Worm (Caenorhabditis elegans) whole organism, mixed stage, embryonic: Measurements from ENCODE around the gene C56G3.2.

Experiments used
- M03D4.4 ChIP-seq: sonication (generic microtip); optimal IDR thresholded peaks from 2 replicates; lab custom pipeline; 2017; ENCODE audit warnings: mild to moderate bottlenecking, missing genetic modification characterization, missing compliant biosample characterization
- bed-3 ChIP-seq: fragments of 200-800 bp; sonication (Bioruptor generic); optimal IDR thresholded peaks from 3 replicates; lab custom pipeline; 2018; ENCODE audit warnings: mild to moderate bottlenecking, missing genetic modification characterization, moderate library complexity, missing compliant biosample characterization
- blmp-1 ChIP-seq: fragments of 150-350 bp; optimal IDR thresholded peaks from 2 replicates; lab custom pipeline; 2014; ENCODE audit warnings: missing biosample characterization, missing genetic modification characterization
- ceh-39 ChIP-seq: fragments of 150-350 bp; optimal IDR thresholded peaks from 2 replicates; lab custom pipeline; 2014; ENCODE audit warnings: missing biosample characterization, missing genetic modification characterization
- ceh-43 ChIP-seq: fragments of 200-800 bp; sonication (Bioruptor generic); optimal IDR thresholded peaks from 2 replicates; lab custom pipeline; 2018; ENCODE audit warnings: mild to moderate bottlenecking, missing genetic modification characterization, moderate library complexity, missing compliant biosample characterization
- ceh-83 ChIP-seq: fragments of 200-800 bp; sonication (Bioruptor generic); optimal IDR thresholded peaks from 2 replicates; lab custom pipeline; 2018; ENCODE audit warnings: mild to moderate bottlenecking, missing genetic modification characterization, missing compliant biosample characterization
- ces-1 ChIP-seq: fragments of 150-350 bp; optimal IDR thresholded peaks from 2 replicates; lab custom pipeline; 2014; ENCODE audit warnings: missing biosample characterization, missing genetic modification reagents, missing genetic modification characterization
- cnd-1 ChIP-seq: fragments of 200-800 bp; sonication (Bioruptor generic); optimal IDR thresholded peaks from 2 replicates; lab custom pipeline; 2018; ENCODE audit warnings: mild to moderate bottlenecking, missing genetic modification characterization, missing compliant biosample characterization
- drap-1 ChIP-seq: fragments of 200-800 bp; sonication (Bioruptor generic); optimal IDR thresholded peaks from 3 replicates; lab custom pipeline; 2018; ENCODE audit warnings: mild to moderate bottlenecking, missing genetic modification characterization, missing compliant biosample characterization
- elt-1 ChIP-seq: sonication (generic microtip); optimal IDR thresholded peaks from 2 replicates; lab custom pipeline; 2017; ENCODE audit warnings: missing genetic modification characterization, mild to moderate bottlenecking, missing compliant biosample characterization, antibody characterized with exemption, moderate library complexity, borderline replicate concordance; ENCODE audit not compliant: insufficient read depth
- elt-3 ChIP-seq: fragments of 150-350 bp; optimal IDR thresholded peaks from 2 replicates; lab custom pipeline; 2014; ENCODE audit warnings: missing biosample characterization, missing genetic modification characterization
- flh-1 ChIP-seq: fragments of 200-800 bp; sonication (Bioruptor generic); optimal IDR thresholded peaks from 2 replicates; lab custom pipeline; 2018; ENCODE audit warnings: mild to moderate bottlenecking, missing genetic modification characterization, moderate library complexity, missing compliant biosample characterization
- ham-2 ChIP-seq: fragments of 200-800 bp; sonication (Bioruptor generic); optimal IDR thresholded peaks from 2 replicates; lab custom pipeline; 2018; ENCODE audit warnings: mild to moderate bottlenecking, missing genetic modification characterization, missing compliant biosample characterization
- hlh-1 ChIP-seq: fragments of 150-350 bp; optimal IDR thresholded peaks from 2 replicates; lab custom pipeline; 2014; ENCODE audit warnings: missing biosample characterization, missing genetic modification reagents, missing genetic modification characterization
- lin-13 ChIP-seq: fragments of 150-350 bp; optimal IDR thresholded peaks from 2 replicates; lab custom pipeline; 2014; ENCODE audit warnings: missing biosample characterization, missing genetic modification characterization
- lin-32 ChIP-seq: fragments of 200-800 bp; sonication (Bioruptor generic); optimal IDR thresholded peaks from 2 replicates; lab custom pipeline; 2018; ENCODE audit warnings: mild to moderate bottlenecking, missing genetic modification characterization, missing compliant biosample characterization
- lsy-2 ChIP-seq: fragments of 150-350 bp; optimal IDR thresholded peaks from 2 replicates; lab custom pipeline; 2014; ENCODE audit warnings: missing biosample characterization, missing genetic modification characterization
- mab-5 ChIP-seq: fragments of 150-350 bp; optimal IDR thresholded peaks from 2 replicates; lab custom pipeline; 2014; ENCODE audit warnings: missing biosample characterization, missing genetic modification characterization
- mep-1 ChIP-seq: fragments of 150-350 bp; optimal IDR thresholded peaks from 2 replicates; lab custom pipeline; 2017; ENCODE audit warnings: missing biosample characterization, missing genetic modification reagents, missing genetic modification characterization, inconsistent platforms
- mls-2 ChIP-seq: sonication (generic microtip); optimal IDR thresholded peaks from 2 replicates; lab custom pipeline; 2016; ENCODE audit warnings: mild to moderate bottlenecking, missing genetic modification characterization, moderate library complexity, missing compliant biosample characterization
- nhr-2 ChIP-seq: fragments of 150-350 bp; optimal IDR thresholded peaks from 2 replicates; lab custom pipeline; 2014; ENCODE audit warnings: missing biosample characterization, missing genetic modification characterization
- nhr-237 ChIP-seq: fragments of 150-350 bp; optimal IDR thresholded peaks from 2 replicates; lab custom pipeline; 2014; ENCODE audit warnings: missing biosample characterization, missing genetic modification characterization
- nhr-28 ChIP-seq: fragments of 150-350 bp; optimal IDR thresholded peaks from 2 replicates; lab custom pipeline; 2014; ENCODE audit warnings: missing biosample characterization, missing genetic modification characterization
- nhr-76 ChIP-seq: sonication (generic microtip); optimal IDR thresholded peaks from 2 replicates; lab custom pipeline; 2017; ENCODE audit warnings: missing biosample characterization, missing genetic modification characterization
- sem-2 ChIP-seq: fragments of 200-800 bp; sonication (Bioruptor generic); optimal IDR thresholded peaks from 2 replicates; lab custom pipeline; 2018; ENCODE audit warnings: mild to moderate bottlenecking, missing genetic modification characterization, missing compliant biosample characterization
- snpc-4 ChIP-seq: fragments of 150-350 bp; optimal IDR thresholded peaks from 2 replicates; lab custom pipeline; 2014; ENCODE audit warnings: missing biosample characterization, missing genetic modification characterization
- sptf-1 ChIP-seq: sonication (generic microtip); optimal IDR thresholded peaks from 2 replicates; lab custom pipeline; 2017; ENCODE audit warnings: mild to moderate bottlenecking, missing genetic modification characterization, moderate library complexity, missing compliant biosample characterization
- tbx-8 ChIP-seq: fragments of 200-800 bp; sonication (Bioruptor generic); optimal IDR thresholded peaks from 2 replicates; lab custom pipeline; 2018; ENCODE audit warnings: mild to moderate bottlenecking, missing genetic modification characterization, moderate library complexity, missing compliant biosample characterization
- unc-39 ChIP-seq: fragments of 150-350 bp; optimal IDR thresholded peaks from 2 replicates; lab custom pipeline; 2014; ENCODE audit warnings: missing biosample characterization, missing genetic modification characterization
- unc-62 ChIP-seq: fragments of 150-350 bp; optimal IDR thresholded peaks from 2 replicates; lab custom pipeline; 2014; ENCODE audit warnings: missing biosample characterization, missing genetic modification reagents, missing genetic modification characterization
- zip-8 ChIP-seq: fragments of 150-350 bp; optimal IDR thresholded peaks from 2 replicates; lab custom pipeline; 2014; ENCODE audit warnings: missing biosample characterization, missing genetic modification characterization
- ztf-11 ChIP-seq: fragments of 150-350 bp; optimal IDR thresholded peaks from 2 replicates; lab custom pipeline; 2014; ENCODE audit warnings: missing biosample characterization, missing genetic modification characterization

The C56G3.2 gene

DNA sequence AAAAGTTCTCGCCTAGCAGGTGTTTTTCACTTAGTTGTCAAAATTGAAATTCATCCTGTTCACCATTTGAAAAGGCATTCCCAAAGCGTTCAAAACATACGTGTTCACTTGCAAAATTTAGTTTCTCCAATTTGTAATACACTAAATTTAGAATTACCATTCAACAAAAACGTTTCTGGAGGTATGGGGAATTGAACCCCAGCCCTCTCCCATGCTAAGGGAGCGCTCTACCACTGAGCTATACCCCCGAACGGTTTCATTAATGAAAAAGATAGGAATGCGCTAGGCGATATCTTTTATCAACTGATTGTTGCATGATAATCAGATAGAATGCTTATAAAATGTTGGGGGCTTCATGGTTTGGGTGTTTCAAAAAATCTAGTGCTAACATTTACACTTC lies 13.2 kb downstream of the C56G3.2 start:
- TF ChIP-seq bed-3 (no peak), lsy-2 (no peak), lin-13 (tag; lab: Kevin White, UChicago) (no peak), cnd-1 (tag; lab: Kevin White, UChicago) (no peak), ceh-43 (GFP tag; lab: Kevin White, UChicago) (no peak), elt-1 (tag; lab: Kevin White, UChicago) (no peak), mab-5 (tag; lab: Kevin White, UChicago) (no peak), nhr-2 (tag; lab: Kevin White, UChicago) (no peak), mep-1 (tag; lab: Kevin White, UChicago) (no peak), ztf-11 (tag; lab: Kevin White, UChicago) (no peak), zip-8 (tag; lab: Kevin White, UChicago) (no peak), nhr-237 (no peak), blmp-1 (tag; lab: Kevin White, UChicago) (no peak), elt-3 (no peak), nhr-76 (tag; lab: Kevin White, UChicago) (no peak)

DNA sequence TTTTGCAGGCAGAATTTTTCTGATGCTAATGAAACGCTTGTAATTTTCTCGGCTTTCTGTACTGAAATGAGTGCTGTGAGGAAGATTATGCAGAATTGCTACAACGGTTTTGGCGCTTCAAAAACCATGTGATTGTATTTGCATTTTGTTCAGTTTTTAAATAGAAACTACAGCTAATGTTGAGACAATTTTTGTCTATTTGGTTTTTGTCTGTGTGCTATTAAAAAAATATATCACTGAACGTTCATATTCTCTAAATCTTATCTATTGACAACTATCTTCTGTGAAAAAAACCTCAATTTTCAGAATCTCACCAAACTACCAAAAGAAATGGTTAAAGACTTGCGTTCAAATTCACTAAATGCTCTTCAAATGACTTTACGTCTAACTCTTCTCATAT lies 24.9 kb downstream of the C56G3.2 start, which contains the start of gene C10A4.6:
C10A4.6 (plus strand) TSS at position 301 of the 400 bp plus-strand sequence.
- TF ChIP-seq ces-1 (no peak), tbx-8 (GFP tag; lab: Kevin White, UChicago) (no peak), elt-3 (no peak), lin-13 (tag; lab: Kevin White, UChicago) (no peak), hlh-1 (tag; lab: Kevin White, UChicago) (no peak), mls-2 (tag; lab: Kevin White, UChicago) (no peak), mab-5 (tag; lab: Kevin White, UChicago) (no peak), ceh-43 (GFP tag; lab: Kevin White, UChicago) (no peak), nhr-237 (no peak), ham-2 (GFP tag; lab: Kevin White, UChicago) (no peak), lin-32 (GFP tag; lab: Kevin White, UChicago) (no peak), nhr-2 (tag; lab: Kevin White, UChicago) (no peak)

DNA sequence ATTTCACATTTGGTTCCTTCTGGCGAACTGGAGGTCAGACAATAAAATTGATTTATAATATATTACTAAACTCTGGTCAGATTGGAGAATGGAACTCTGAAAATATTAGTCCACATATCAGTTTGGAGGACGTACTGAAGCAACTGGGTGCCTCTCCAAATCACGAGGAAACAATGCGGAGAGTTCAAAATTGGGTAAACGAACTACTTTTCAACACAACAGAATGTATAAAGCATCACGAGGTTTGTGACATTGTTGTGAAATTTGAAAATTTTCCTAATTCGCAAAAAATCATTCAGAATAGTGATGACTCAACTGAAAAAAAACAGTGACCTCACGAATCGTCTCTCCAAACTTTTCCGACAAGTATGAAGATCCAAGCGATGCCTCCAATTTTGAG lies 27.8 kb downstream of the C56G3.2 start, which contains the start of gene gad-2:
gad-2 (plus strand) TSS at position 301 of the 400 bp plus-strand sequence.
- TF ChIP-seq ceh-83 (GFP tag; lab: Kevin White, UChicago) (no peak), lin-13 (tag; lab: Kevin White, UChicago) (no peak), ceh-39 (tag; lab: Kevin White, UChicago) (no peak), drap-1 (GFP tag; lab: Kevin White, UChicago) (no peak), unc-62 (GFP tag; lab: Kevin White, UChicago) (no peak), snpc-4 (tag; lab: Kevin White, UChicago) (no peak), hlh-1 (tag; lab: Kevin White, UChicago) (no peak), flh-1 (GFP tag; lab: Kevin White, UChicago) (no peak), sptf-1 (no peak), M03D4.4 (no peak), mls-2 (tag; lab: Kevin White, UChicago) (no peak), ham-2 (GFP tag; lab: Kevin White, UChicago) (no peak), tbx-8 (GFP tag; lab: Kevin White, UChicago) (no peak)

DNA sequence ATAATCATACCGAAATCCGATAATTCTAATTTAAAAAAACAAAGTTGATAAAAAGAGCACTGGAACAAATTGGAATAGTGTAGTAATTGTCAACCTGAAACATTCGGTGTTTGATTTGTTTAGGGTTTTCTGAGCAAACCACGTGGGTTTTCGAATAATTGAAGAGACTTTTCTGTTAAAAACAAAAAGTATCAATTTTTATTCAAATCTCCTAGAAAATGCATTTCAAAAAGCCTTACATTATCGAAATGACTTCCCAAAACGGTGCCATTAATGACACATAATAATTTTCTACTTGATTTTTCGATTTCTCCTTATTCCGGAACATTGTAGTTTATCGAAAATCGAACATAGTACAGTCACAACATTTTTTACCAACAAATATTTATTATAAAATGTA lies 32.6 kb downstream of the C56G3.2 start, which contains the start of gene C10A4.13:
C10A4.13 (minus strand) TSS at position 101 of the 400 bp plus-strand sequence.
- no peak for TF ChIP-seq M03D4.4

DNA sequence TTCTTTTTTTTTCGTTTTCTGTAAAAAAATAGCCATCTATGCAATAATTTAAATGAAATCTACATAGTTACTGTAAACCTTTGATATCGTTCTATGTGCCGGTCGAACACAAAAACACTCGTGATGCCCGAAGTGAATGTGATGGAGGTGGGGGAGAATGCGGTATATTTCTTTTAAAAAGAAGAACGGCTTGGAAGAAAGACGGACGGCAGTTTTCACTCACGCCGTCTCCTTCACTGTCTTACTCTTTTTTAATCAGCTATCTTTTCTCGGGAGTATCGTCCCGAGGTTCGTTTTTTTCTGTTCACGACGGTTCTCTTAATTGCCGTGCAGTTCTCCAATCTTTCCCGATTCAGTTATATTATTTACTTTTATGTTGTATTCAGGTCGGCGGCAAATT lies 33.2 kb downstream of the C56G3.2 start, which contains the start of gene C10A4.10:
C10A4.10 (plus strand) TSS at position 301 of the 400 bp plus-strand sequence.
- TF ChIP-seq unc-62 (GFP tag; lab: Kevin White, UChicago): no peak
- TF ChIP-seq lin-32 (GFP tag; lab: Kevin White, UChicago): no peak
- TF ChIP-seq hlh-1 (tag; lab: Kevin White, UChicago): no peak
- TF ChIP-seq elt-3: no peak
- TF ChIP-seq ztf-11 (tag; lab: Kevin White, UChicago): no peak
- no peak for TF ChIP-seq tbx-8 (GFP tag; lab: Kevin White, UChicago)
- no peak for TF ChIP-seq zip-8 (tag; lab: Kevin White, UChicago)
- TF ChIP-seq sptf-1: no peak
- TF ChIP-seq mls-2 (tag; lab: Kevin White, UChicago): no peak
- TF ChIP-seq elt-1 (tag; lab: Kevin White, UChicago): no peak
- no peak for TF ChIP-seq lsy-2
- TF ChIP-seq bed-3: no peak
- TF ChIP-seq lin-13 (tag; lab: Kevin White, UChicago): no peak
- no peak for TF ChIP-seq mab-5 (tag; lab: Kevin White, UChicago)
- TF ChIP-seq nhr-237: no peak
- no peak for TF ChIP-seq unc-39
- TF ChIP-seq mep-1 (tag; lab: Kevin White, UChicago): no peak
- TF ChIP-seq sem-2: no peak
- TF ChIP-seq nhr-28 (tag; lab: Kevin White, UChicago): no peak
- TF ChIP-seq ceh-83 (GFP tag; lab: Kevin White, UChicago): no peak
